Fruit fly (Drosophila melanogaster): Measurements from ENCODE around the gene CG9396.

The CG9396 gene

DNA sequence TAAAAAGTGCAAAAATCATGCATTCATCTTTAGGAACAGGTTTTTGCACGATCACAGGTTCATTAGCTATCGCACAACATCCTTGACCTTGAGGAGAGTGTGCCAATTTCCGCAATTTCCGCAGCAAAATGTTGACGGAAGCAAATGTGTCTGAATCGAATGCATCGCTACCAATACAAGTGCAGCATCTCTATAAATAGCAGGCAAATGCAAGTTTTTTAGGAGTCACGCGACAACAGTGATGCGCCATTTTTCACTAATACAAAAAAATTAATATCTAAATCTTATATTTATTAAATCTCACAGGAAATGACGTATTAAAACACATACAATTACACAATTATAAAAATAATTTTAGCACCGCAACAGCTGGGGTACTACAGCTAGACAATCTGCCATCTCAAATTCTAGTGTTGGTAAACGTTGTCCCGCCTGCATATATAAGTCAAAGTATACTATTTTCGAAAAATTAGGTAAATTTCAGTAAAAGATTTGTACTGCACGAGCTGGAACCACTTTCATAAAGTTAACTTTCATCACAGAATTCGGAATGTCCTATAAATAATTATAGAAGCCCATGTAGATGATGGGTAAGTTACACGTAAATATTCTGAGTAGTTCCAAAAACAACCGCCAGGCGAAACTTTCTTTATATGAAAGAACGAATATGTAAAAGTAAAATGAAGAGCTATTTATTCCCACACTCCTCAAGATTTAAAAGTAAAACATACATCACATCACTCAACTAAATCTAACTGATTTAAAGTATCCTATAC is 2.6 kb upstream of the CG9396 start, which contains the start of gene CG9399 (continued):
- TF ChIP-seq cato (GFP tag; optimal IDR thresholded peaks at IDR 0.05; ENCODE audit: borderline replicate concordance) (peak; percentile 97), Awh (GFP tag; IDR thresholded peaks at IDR 0.05) (peak; percentile 98), Nf-YB (GFP tag; optimal IDR thresholded peaks at IDR 0.05) (peak; percentile 86), Dll (GFP tag; IDR thresholded peaks at IDR 0.05; ENCODE audit: partially characterized antibody) (peak; percentile 35; the same call in 1 of the 4 replicates), Kr (GFP tag; optimal IDR thresholded peaks at IDR 0.05) (no peak), Lpt (GFP tag; optimal IDR thresholded peaks at IDR 0.05) (no peak), pum (GFP tag; optimal IDR thresholded peaks at IDR 0.05) (peak; percentile 91), grau (tag; optimal IDR thresholded peaks at IDR 0.05) (peak; percentile 95), vfl (GFP tag; optimal IDR thresholded peaks at IDR 0.05) (peak; percentile 94), CG10209 (GFP tag; optimal IDR thresholded peaks at IDR 0.05) (peak; percentile 98), zfh2 (GFP tag; optimal IDR thresholded peaks at IDR 0.05) (peak; percentile 94), lov (optimal IDR thresholded peaks at IDR 0.05) (no peak), lov (GFP tag; IDR thresholded peaks at IDR 0.05) (peak; percentile 98), Pdp1 (GFP tag; optimal IDR thresholded peaks at IDR 0.05) (peak; percentile 93 to 94), CG4328 (GFP tag; optimal IDR thresholded peaks at IDR 0.05) (peak; percentile 85), org-1 (GFP tag; optimal IDR thresholded peaks at IDR 0.05) (peak; percentile 90), YL-1 (GFP tag; optimal IDR thresholded peaks at IDR 0.05) (peak; percentile 97), CG18619 (GFP tag; optimal IDR thresholded peaks at IDR 0.05) (peak; percentile 95), gcm (GFP tag; optimal IDR thresholded peaks at IDR 0.05) (peak; percentile 98), chinmo (GFP tag; IDR thresholded peaks at IDR 0.05; ENCODE audit: partially characterized antibody) (0 out of 4 replicates have a peak, but pooled peaks have one; percentile 57), CG11398 (GFP tag; optimal IDR thresholded peaks at IDR 0.05) (peak; percentile 74), Trl (optimal IDR thresholded peaks at IDR 0.05) (peak in 1 of 2 experiments; percentile 85), Trl (GFP tag; optimal IDR thresholded peaks at IDR 0.05) (peak; percentile 91), ham (GFP tag; IDR thresholded peaks at IDR 0.05) (peak; percentile 88), hkb (optimal IDR thresholded peaks at IDR 0.05) (no peak), hkb (GFP tag; IDR thresholded peaks at IDR 0.05) (peak; percentile 98), bsh (GFP tag; optimal IDR thresholded peaks at IDR 0.05) (peak; percentile 86 to 98), exex (tag; optimal IDR thresholded peaks at IDR 0.05) (peak; percentile 74), CG9727 (GFP tag; optimal IDR thresholded peaks at IDR 0.05) (peak; percentile 96), Hand (GFP tag; optimal IDR thresholded peaks at IDR 0.05) (peak; percentile 76), gce (GFP tag; IDR thresholded peaks at IDR 0.05) (peak; percentile 97), CG33213 (GFP tag; optimal IDR thresholded peaks at IDR 0.05) (peak; percentile 90), trem (tag; optimal IDR thresholded peaks at IDR 0.05) (peak; percentile 93), CG6272 (GFP tag; IDR thresholded peaks at IDR 0.05) (peak; percentile 98), pan (optimal IDR thresholded peaks at IDR 0.05) (no peak), pan (GFP tag; optimal IDR thresholded peaks at IDR 0.05 in 1 of 2, IDR thresholded peaks at IDR 0.05 in 1 of 2) (peak in 1 of 2 experiments; percentile 99), Nf-YC (tag; optimal IDR thresholded peaks at IDR 0.05) (peak; percentile 84), seq (GFP tag; IDR thresholded peaks at IDR 0.05) (peak; percentile 96), Sox102F (GFP tag; optimal IDR thresholded peaks at IDR 0.05) (peak; percentile 99), CG6175 (GFP tag; IDR thresholded peaks at IDR 0.05) (peak; percentile 96), Taf1 (GFP tag; IDR thresholded peaks at IDR 0.05) (peak; percentile 91), Ravus (GFP tag; IDR thresholded peaks at IDR 0.05) (peak; percentile 85), jumu (GFP tag; optimal IDR thresholded peaks at IDR 0.05) (peak; percentile 91), sob (GFP tag; IDR thresholded peaks at IDR 0.05) (peak; percentile 98), Fer3 (tag; optimal IDR thresholded peaks at IDR 0.05) (peak; percentile 96), CG1792 (GFP tag; optimal IDR thresholded peaks at IDR 0.05) (peak; percentile 84), mam (GFP tag; optimal IDR thresholded peaks at IDR 0.05) (peak; percentile 92), klu (GFP tag; IDR thresholded peaks at IDR 0.05) (peak; percentile 95), CG10959 (GFP tag; IDR thresholded peaks at IDR 0.05) (peak; percentile 92), CG3995 (GFP tag; optimal IDR thresholded peaks at IDR 0.05) (peak; percentile 74)

All from whole organism, embryonic.